Worm (Caenorhabditis elegans): ENCODE results near the gene Y47D7A.7.

DNA sequence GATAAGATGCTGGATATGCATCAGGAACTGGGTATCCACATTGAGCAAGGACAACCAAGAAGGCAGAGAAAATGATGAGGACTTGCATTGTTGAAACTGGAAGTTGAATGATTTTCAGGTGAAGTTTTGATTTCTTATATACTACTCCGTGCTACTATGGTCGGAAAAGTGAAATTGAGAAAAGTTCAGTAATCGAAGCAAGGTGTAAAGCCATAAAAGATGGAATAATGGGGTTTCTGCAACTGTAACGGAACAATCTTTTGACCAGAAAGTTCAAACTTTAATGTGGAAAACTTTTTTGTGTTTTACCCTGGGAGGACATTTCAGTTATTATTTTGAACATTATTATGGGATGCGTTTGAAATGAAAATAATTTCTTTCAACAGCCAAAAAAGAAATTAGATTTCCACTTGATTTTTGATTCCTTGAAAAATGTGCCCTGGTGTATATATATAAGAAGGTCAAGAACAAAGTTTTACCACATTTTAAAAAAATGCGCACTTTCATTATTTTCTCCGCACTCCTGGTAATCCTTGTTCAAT lies 4.3 kb upstream of the Y47D7A.7 start, which contains the start of the genes Y47D7A.9 and Y47D7A.19:
- TF ChIP-seq nhr-28 (tag; optimal IDR thresholded peaks at IDR 0.05) (no peak), snpc-4 (tag; optimal IDR thresholded peaks at IDR 0.05) (no peak), lin-32 (GFP tag; optimal IDR thresholded peaks at IDR 0.05) (no peak), nhr-2 (tag; optimal IDR thresholded peaks at IDR 0.05) (no peak), unc-62 (GFP tag; optimal IDR thresholded peaks at IDR 0.05) (no peak), unc-120 (tag; optimal IDR thresholded peaks at IDR 0.05; ENCODE audit: poor library complexity, severe bottlenecking) (no peak), lsy-2 (tag; optimal IDR thresholded peaks at IDR 0.05) (no peak), lin-13 (tag; optimal IDR thresholded peaks at IDR 0.05) (no peak), ztf-11 (tag; optimal IDR thresholded peaks at IDR 0.05) (no peak), elt-1 (tag; optimal IDR thresholded peaks at IDR 0.05; ENCODE audit: borderline replicate concordance, insufficient read depth) (no peak), nhr-12 (tag; optimal IDR thresholded peaks at IDR 0.05) (no peak)

Data from whole organism, mixed stage, embryonic.